Worm (Caenorhabditis elegans) whole organism, late embryonic: Measurements from ENCODE around the gene srx-113.

Experiments used
- C38D4.7 ChIP-seq: fragments of 200-800 bp; sonication (Bioruptor generic); optimal IDR thresholded peaks from 2 replicates; lab custom pipeline; 2018; ENCODE audit warnings: mild to moderate bottlenecking, missing genetic modification characterization, moderate library complexity, missing compliant biosample characterization
- K02D7.2 ChIP-seq: sonication (generic microtip); optimal IDR thresholded peaks from 2 replicates; lab custom pipeline; 2017; ENCODE audit warnings: mild to moderate bottlenecking, missing genetic modification characterization, missing compliant biosample characterization
- K09A11.1 ChIP-seq: sonication (generic microtip); optimal IDR thresholded peaks from 2 replicates; lab custom pipeline; 2017; ENCODE audit warnings: antibody characterized with exemption, mild to moderate bottlenecking, missing genetic modification characterization, missing compliant biosample characterization; ENCODE audit not compliant: insufficient read depth
- Y22D7AL.16 ChIP-seq: sonication (generic microtip); optimal IDR thresholded peaks from 2 replicates; lab custom pipeline; 2016; ENCODE audit warnings: missing genetic modification characterization, missing compliant biosample characterization
- ahr-1 ChIP-seq: sonication (generic microtip); optimal IDR thresholded peaks from 2 replicates; lab custom pipeline; 2016; ENCODE audit warnings: missing genetic modification characterization, missing compliant biosample characterization
- ceh-18 ChIP-seq: sonication (generic microtip); optimal IDR thresholded peaks from 2 replicates; lab custom pipeline; 2016; ENCODE audit warnings: missing genetic modification characterization, missing compliant biosample characterization
- ceh-19 ChIP-seq: fragments of 200-800 bp; sonication (Bioruptor generic); optimal IDR thresholded peaks from 2 replicates; lab custom pipeline; 2018; ENCODE audit warnings: mild to moderate bottlenecking, missing genetic modification characterization, missing compliant biosample characterization
- ceh-2 ChIP-seq: sonication (generic microtip); optimal IDR thresholded peaks from 2 replicates; lab custom pipeline; 2016; ENCODE audit warnings: missing genotype, missing genetic modification characterization, missing compliant biosample characterization
- ceh-30 ChIP-seq: fragments of 150-350 bp; optimal IDR thresholded peaks from 2 replicates; lab custom pipeline; 2014; ENCODE audit warnings: missing biosample characterization, missing genetic modification characterization
- ceh-31 ChIP-seq: sonication (generic microtip); optimal IDR thresholded peaks from 2 replicates; lab custom pipeline; 2016; ENCODE audit warnings: missing genetic modification characterization, missing compliant biosample characterization
- ceh-34 ChIP-seq: sonication (generic microtip); optimal IDR thresholded peaks from 2 replicates; lab custom pipeline; 2016; ENCODE audit warnings: mild to moderate bottlenecking, missing genetic modification characterization, missing compliant biosample characterization
- che-1 ChIP-seq: sonication (generic microtip); optimal IDR thresholded peaks from 2 replicates; lab custom pipeline; 2016; ENCODE audit warnings: mild to moderate bottlenecking, missing genetic modification characterization, missing compliant biosample characterization
- elt-2 ChIP-seq: sonication (generic microtip); optimal IDR thresholded peaks from 2 replicates; lab custom pipeline; 2016; ENCODE audit warnings: missing genetic modification reagents, missing genetic modification characterization, missing compliant biosample characterization
- elt-4 ChIP-seq: sonication (generic microtip); optimal IDR thresholded peaks from 2 replicates; lab custom pipeline; 2016; ENCODE audit warnings: missing genetic modification characterization, missing compliant biosample characterization
- ets-4 ChIP-seq: sonication (generic microtip); optimal IDR thresholded peaks from 2 replicates; lab custom pipeline; 2016; ENCODE audit warnings: missing genetic modification characterization, missing compliant biosample characterization
- fax-1 ChIP-seq: sonication (generic microtip); optimal IDR thresholded peaks from 2 replicates; lab custom pipeline; 2016; ENCODE audit warnings: missing genotype, missing genetic modification characterization, missing compliant biosample characterization
- fkh-6 ChIP-seq: sonication (generic microtip); optimal IDR thresholded peaks from 2 replicates; lab custom pipeline; 2016; ENCODE audit warnings: missing genetic modification characterization, missing compliant biosample characterization
- hlh-15 ChIP-seq: sonication (generic microtip); optimal IDR thresholded peaks from 2 replicates; lab custom pipeline; 2016; ENCODE audit warnings: missing genetic modification characterization, missing compliant biosample characterization
- hlh-30 ChIP-seq: sonication (generic microtip); optimal IDR thresholded peaks from 2 replicates; lab custom pipeline; 2017; ENCODE audit warnings: antibody characterized with exemption, missing genetic modification characterization, missing compliant biosample characterization; ENCODE audit not compliant: insufficient read depth
- hlh-8 ChIP-seq: sonication (generic microtip); optimal IDR thresholded peaks from 2 replicates; lab custom pipeline; 2016; ENCODE audit warnings: missing genotype, missing genetic modification characterization, missing compliant biosample characterization
- lim-6 ChIP-seq: sonication (generic microtip); optimal IDR thresholded peaks from 2 replicates; lab custom pipeline; 2016; ENCODE audit warnings: missing genetic modification characterization, missing compliant biosample characterization
- madf-2 ChIP-seq: sonication (generic microtip); optimal IDR thresholded peaks from 2 replicates; lab custom pipeline; 2017; ENCODE audit warnings: missing genetic modification characterization, missing compliant biosample characterization
- nfya-1 ChIP-seq: sonication (generic microtip); optimal IDR thresholded peaks from 2 replicates; lab custom pipeline; 2017; ENCODE audit warnings: missing genetic modification characterization, mild to moderate bottlenecking, missing compliant biosample characterization, antibody characterized with exemption, moderate library complexity
- nhr-11 ChIP-seq: fragments of 150-350 bp; optimal IDR thresholded peaks from 2 replicates; lab custom pipeline; 2014; ENCODE audit warnings: missing biosample characterization, missing genetic modification characterization
- odd-2 ChIP-seq: sonication (generic microtip); optimal IDR thresholded peaks from 2 replicates; lab custom pipeline; 2017; ENCODE audit warnings: antibody characterized with exemption, mild to moderate bottlenecking, missing genetic modification characterization, missing compliant biosample characterization
- pag-3 ChIP-seq: sonication (generic microtip); optimal IDR thresholded peaks from 2 replicates; lab custom pipeline; 2016; ENCODE audit warnings: missing compliant biosample characterization, missing genetic modification characterization, borderline replicate concordance
- pax-1 ChIP-seq: fragments of 150-350 bp; optimal IDR thresholded peaks from 2 replicates; lab custom pipeline; 2014; ENCODE audit warnings: missing biosample characterization, missing genetic modification characterization
- pqm-1 ChIP-seq: sonication (generic microtip); optimal IDR thresholded peaks from 2 replicates; lab custom pipeline; 2016; ENCODE audit warnings: missing genetic modification characterization, missing compliant biosample characterization
- pros-1 ChIP-seq: fragments of 150-350 bp; optimal IDR thresholded peaks from 2 replicates; lab custom pipeline; 2014; ENCODE audit warnings: missing biosample characterization, missing genetic modification reagents, missing genetic modification characterization
- rnt-1 ChIP-seq: sonication (generic microtip); optimal IDR thresholded peaks from 2 replicates; lab custom pipeline; 2016; ENCODE audit warnings: missing genetic modification characterization, missing compliant biosample characterization
- sdc-2 ChIP-seq: sonication (generic microtip); optimal IDR thresholded peaks from 2 replicates; lab custom pipeline; 2016; ENCODE audit warnings: missing genotype, missing genetic modification characterization, missing compliant biosample characterization
- sox-2 ChIP-seq: fragments of 200-800 bp; sonication (Bioruptor generic); IDR thresholded peaks from 2 replicates; pipeline ENCODE4 v1.3.6; 2022; ENCODE audit warnings: missing genetic modification reagents, missing genetic modification characterization, missing compliant biosample characterization
- sox-4 ChIP-seq: sonication (generic microtip); optimal IDR thresholded peaks from 2 replicates; lab custom pipeline; 2017; ENCODE audit warnings: mild to moderate bottlenecking, missing genetic modification characterization, inconsistent platforms, missing compliant biosample characterization
- tbx-2 ChIP-seq: sonication (generic microtip); optimal IDR thresholded peaks from 2 replicates; lab custom pipeline; 2016; ENCODE audit warnings: missing genetic modification characterization, missing compliant biosample characterization
- unc-55 ChIP-seq: sonication (generic microtip); optimal IDR thresholded peaks from 2 replicates; lab custom pipeline; 2017; ENCODE audit warnings: missing biosample characterization, missing genetic modification reagents, missing genetic modification characterization
- unc-86 ChIP-seq: sonication (generic microtip); optimal IDR thresholded peaks from 2 replicates; lab custom pipeline; 2016; ENCODE audit warnings: missing genetic modification characterization, missing compliant biosample characterization
- zip-5 ChIP-seq: sonication (generic microtip); optimal IDR thresholded peaks from 2 replicates; lab custom pipeline; 2016; ENCODE audit warnings: missing genetic modification characterization, missing compliant biosample characterization
- ztf-16 ChIP-seq: sonication (generic microtip); optimal IDR thresholded peaks from 2 replicates; lab custom pipeline; 2017; ENCODE audit warnings: missing genetic modification characterization, missing compliant biosample characterization

Gene srx-113

ce11 chrV:12637764-12638502, 6.0 kb upstream of the srx-113 start:
- TF ChIP-seq elt-2 (tag; lab: Kevin White, UChicago) (peak; percentile 62), che-1 (no peak)

- peak; percentile 23 for TF ChIP-seq pax-1 (tag; lab: Kevin White, UChicago)
- TF ChIP-seq elt-4 (tag; lab: Kevin White, UChicago): no peak
- TF ChIP-seq rnt-1 (tag; lab: Kevin White, UChicago): no peak
- peak; percentile 66 for TF ChIP-seq elt-2 (tag; lab: Kevin White, UChicago)
- TF ChIP-seq K02D7.2 (tag; lab: Kevin White, UChicago): no peak
- TF ChIP-seq hlh-15: no peak
- TF ChIP-seq odd-2 (tag; lab: Kevin White, UChicago): no peak
- peak; percentile 55 for TF ChIP-seq sdc-2 (tag; lab: Kevin White, UChicago)
- no peak for TF ChIP-seq fkh-6 (tag; lab: Kevin White, UChicago)
- TF ChIP-seq ceh-30 (tag; lab: Kevin White, UChicago): no peak
- TF ChIP-seq ceh-18 (tag; lab: Kevin White, UChicago): peak; percentile 41
- no peak for TF ChIP-seq fax-1 (tag; lab: Kevin White, UChicago)
- no peak for TF ChIP-seq C38D4.7
- TF ChIP-seq pag-3: no peak
- no peak for TF ChIP-seq pros-1 (tag; lab: Kevin White, UChicago)
- TF ChIP-seq ztf-16: peak; percentile 32
- no peak for TF ChIP-seq nhr-11 (tag; lab: Kevin White, UChicago)
- TF ChIP-seq sox-2 (GFP tag; lab: Robert Waterston, UW): peak; percentile 65
- TF ChIP-seq unc-86: no peak
- TF ChIP-seq ceh-19 (GFP tag; lab: Kevin White, UChicago): no peak
- no peak for TF ChIP-seq madf-2
- TF ChIP-seq unc-55 (GFP tag; lab: Kevin White, UChicago): peak; percentile 4
- TF ChIP-seq ceh-31 (tag; lab: Kevin White, UChicago): peak; percentile 45
- TF ChIP-seq ceh-34 (tag; lab: Kevin White, UChicago): no peak
- peak; percentile 65 for TF ChIP-seq tbx-2
- TF ChIP-seq ceh-2 (tag; lab: Kevin White, UChicago): peak; percentile 48
- no peak for TF ChIP-seq ets-4 (tag; lab: Kevin White, UChicago)
- no peak for TF ChIP-seq Y22D7AL.16 (tag; lab: Kevin White, UChicago)
- TF ChIP-seq K09A11.1 (tag; lab: Kevin White, UChicago): no peak
- TF ChIP-seq hlh-8 (tag; lab: Kevin White, UChicago): peak; percentile 55
- peak; percentile 69 for TF ChIP-seq hlh-30
- peak; percentile 52 for TF ChIP-seq nfya-1 (tag; lab: Kevin White, UChicago)
Observed at ce11 chrV:12637238-12637690, 5.3 kb upstream of the srx-113 start, which contains the start of gene F56H9.2. Gene F56H9.2 (plus strand): TSS chrV:12637663.

- TF ChIP-seq ahr-1 (tag; lab: Kevin White, UChicago) (no peak), hlh-8 (tag; lab: Kevin White, UChicago) (peak; percentile 3)
Observed at ce11 chrV:12636248-12636647, 4.3 kb upstream of the srx-113 start.

- TF ChIP-seq lim-6 (tag; lab: Kevin White, UChicago) (no peak), sox-4 (tag; lab: Kevin White, UChicago) (no peak), pqm-1 (tag; lab: Kevin White, UChicago) (no peak), zip-5 (no peak)
Observed at ce11 chrV:12635218-12635617, 3.3 kb upstream of the srx-113 start.
